Worm (Caenorhabditis elegans) whole organism, L3 larva: Measurements from ENCODE around the gene sup-36.

Source experiments
- ceh-9 ChIP-seq: sonication (generic microtip); optimal IDR thresholded peaks from 2 replicates; lab custom pipeline; 2018; ENCODE audit warnings: missing biosample characterization, missing genetic modification characterization
- nhr-25 ChIP-seq: sonication (generic microtip); optimal IDR thresholded peaks from 2 replicates; lab custom pipeline; 2017; ENCODE audit warnings: missing biosample characterization, missing genetic modification characterization
- snpc-4 ChIP-seq: fragments of 150-350 bp; optimal IDR thresholded peaks from 2 replicates; lab custom pipeline; 2014; ENCODE audit warnings: missing biosample characterization, missing genetic modification characterization
- ztf-11 ChIP-seq: fragments of 150-350 bp; optimal IDR thresholded peaks from 2 replicates; lab custom pipeline; 2014; ENCODE audit warnings: missing biosample characterization, missing genetic modification characterization

DNA sequence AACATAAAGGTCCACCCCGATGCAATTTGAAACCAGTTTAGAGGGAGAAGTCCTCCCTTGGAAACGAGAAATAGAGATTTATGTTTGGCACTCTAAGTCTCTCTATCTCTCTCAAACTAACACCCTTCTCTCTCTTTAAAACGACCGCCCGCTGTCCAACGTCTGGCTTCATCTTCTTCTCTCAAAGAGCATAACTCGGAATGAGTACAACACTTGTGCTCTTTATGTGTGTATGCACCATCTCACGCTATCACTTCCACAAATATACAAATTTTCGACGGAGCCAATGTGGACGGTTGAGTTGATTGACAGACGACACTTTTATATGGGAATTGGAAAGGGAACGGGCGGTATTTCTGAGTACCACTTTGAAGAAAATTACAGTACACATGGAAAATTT is 27.1 kb upstream of the sup-36 start:
- TF ChIP-seq nhr-25 (tag; lab: Kevin White, UChicago): no peak
- no peak for TF ChIP-seq ceh-9 (tag; lab: Kevin White, UChicago)
- no peak for TF ChIP-seq snpc-4 (tag; lab: Kevin White, UChicago)
- TF ChIP-seq ztf-11 (tag; lab: Kevin White, UChicago): no peak
